Worm (Caenorhabditis elegans): ENCODE measurements around the gene F32D8.1.

F32D8.1 gene

DNA sequence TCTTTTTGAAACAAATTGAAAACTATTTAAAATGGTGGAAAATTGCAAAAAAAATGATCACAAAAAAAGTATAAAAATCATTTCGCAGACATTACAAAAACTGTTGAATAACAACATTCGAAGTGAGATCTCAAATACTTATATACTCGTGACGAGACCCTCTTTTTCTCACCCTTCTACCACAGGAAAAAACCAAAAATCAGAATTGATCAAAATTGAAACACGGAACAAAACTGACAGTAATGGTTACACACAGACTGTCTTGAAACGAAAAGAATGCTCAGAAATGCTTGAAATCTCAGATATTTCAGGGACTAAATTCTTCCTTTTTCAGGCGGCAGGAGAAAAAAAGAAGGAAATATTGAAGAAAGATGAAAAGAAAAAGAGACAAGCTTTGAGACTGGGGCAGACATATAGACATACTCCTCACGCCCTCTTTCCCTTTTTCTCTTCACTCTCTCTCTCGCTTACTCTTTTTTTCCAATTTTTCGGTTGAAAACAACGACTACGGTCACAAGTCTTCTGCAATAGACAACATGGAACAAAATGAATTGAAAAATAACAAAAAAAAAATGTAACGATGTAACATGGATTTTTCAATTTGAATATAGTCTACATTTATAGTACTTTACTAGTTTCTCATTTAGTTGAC, 18.9 kb upstream of the F32D8.1 start:
- TF ChIP-seq W03F9.2 (tag; optimal IDR thresholded peaks at IDR 0.05), result no peak
- TF ChIP-seq dao-5 (tag; optimal IDR thresholded peaks at IDR 0.05), result no peak
- no peak for TF ChIP-seq him-1 (tag; optimal IDR thresholded peaks at IDR 0.05)

ce11 chrV:10862457-10863097, 18.1 kb upstream of the F32D8.1 start:
- TF ChIP-seq W03F9.2 (tag; optimal IDR thresholded peaks at IDR 0.05) (no peak), him-1 (tag; optimal IDR thresholded peaks at IDR 0.05) (no peak), dao-5 (tag; optimal IDR thresholded peaks at IDR 0.05) (no peak)

DNA sequence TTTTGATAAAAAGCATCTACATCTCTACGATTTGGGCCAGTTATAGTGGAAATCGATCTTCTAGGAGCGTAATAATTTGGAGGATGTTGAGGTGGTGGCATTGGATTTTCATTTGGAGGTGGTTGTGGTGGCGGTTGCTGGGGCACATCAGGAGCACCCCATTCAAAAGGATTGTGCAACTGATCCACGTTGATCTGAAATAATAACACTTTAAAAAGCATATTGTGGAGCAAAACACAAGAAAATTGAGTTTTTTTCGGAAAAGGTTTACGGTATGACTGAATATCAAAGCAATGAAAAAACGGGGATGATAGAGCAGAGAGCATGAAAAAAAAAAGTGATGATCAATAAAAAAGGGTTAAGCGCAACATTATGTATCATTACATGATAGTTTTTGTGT, 15.0 kb upstream of the F32D8.1 start, which contains the start of gene saeg-1:
TSS of gene saeg-1 (minus strand) at position 101 of the 400 bp plus-strand sequence.
- no peak for TF ChIP-seq him-1 (tag; optimal IDR thresholded peaks at IDR 0.05)
- no peak for TF ChIP-seq W03F9.2 (tag; optimal IDR thresholded peaks at IDR 0.05)
- no peak for TF ChIP-seq dao-5 (tag; optimal IDR thresholded peaks at IDR 0.05)

- no peak for TF ChIP-seq dao-5 (tag; optimal IDR thresholded peaks at IDR 0.05)
- no peak for TF ChIP-seq him-1 (tag; optimal IDR thresholded peaks at IDR 0.05)
- TF ChIP-seq W03F9.2 (tag; optimal IDR thresholded peaks at IDR 0.05), result no peak
Measured at ce11 chrV:10867586-10867985, 13.0 kb upstream of the F32D8.1 start.

DNA sequence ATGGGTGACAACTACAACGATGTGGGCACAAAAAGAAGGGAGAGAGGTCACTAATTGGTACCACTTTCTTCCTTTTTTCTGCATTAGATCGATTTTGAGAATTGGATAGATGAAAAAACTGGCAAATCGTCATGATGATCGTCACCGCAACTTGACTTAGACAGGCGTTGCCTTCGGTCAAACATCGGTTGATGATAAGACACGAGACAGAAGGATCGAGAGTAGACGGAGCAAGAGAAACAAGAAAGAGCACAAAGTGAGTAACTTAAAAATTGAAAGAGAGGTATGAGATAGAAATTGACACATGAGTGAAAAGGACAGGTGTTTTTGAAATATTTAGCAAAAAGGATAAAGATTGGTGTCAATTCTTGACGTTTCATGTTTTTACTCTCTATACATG, 10.6 kb upstream of the F32D8.1 start:
- TF ChIP-seq dao-5 (tag; optimal IDR thresholded peaks at IDR 0.05) (no peak), him-1 (tag; optimal IDR thresholded peaks at IDR 0.05) (no peak), W03F9.2 (tag; optimal IDR thresholded peaks at IDR 0.05) (no peak)

DNA sequence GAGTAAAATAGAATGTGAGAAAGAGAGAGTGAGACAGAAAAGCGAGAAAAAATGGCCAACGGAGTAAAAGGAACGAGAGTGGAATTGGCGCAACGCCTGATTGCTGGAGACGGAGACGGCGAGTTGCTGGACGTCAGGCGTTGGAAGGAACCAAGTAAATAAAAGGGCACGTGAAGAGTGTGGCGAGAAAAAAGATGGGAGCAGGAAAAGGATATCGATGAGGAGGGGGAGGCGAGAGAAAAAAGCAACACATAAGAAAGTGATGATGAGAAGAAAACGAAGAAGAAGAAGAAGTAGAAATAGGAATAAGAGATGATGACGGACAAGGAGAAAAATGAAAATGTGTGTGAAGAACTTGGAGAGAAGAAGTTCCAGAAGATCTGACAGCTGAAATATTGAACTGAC, 9.2 kb upstream of the F32D8.1 start:
- TF ChIP-seq W03F9.2 (tag; optimal IDR thresholded peaks at IDR 0.05) (peak; percentile 25), dao-5 (tag; optimal IDR thresholded peaks at IDR 0.05) (no peak), him-1 (tag; optimal IDR thresholded peaks at IDR 0.05) (peak; percentile 88)

ce11 chrV:10873190-10873589, 7.4 kb upstream of the F32D8.1 start:
- TF ChIP-seq W03F9.2 (tag; optimal IDR thresholded peaks at IDR 0.05) (no peak), dao-5 (tag; optimal IDR thresholded peaks at IDR 0.05) (no peak), him-1 (tag; optimal IDR thresholded peaks at IDR 0.05) (no peak)

- TF ChIP-seq him-1 (tag; optimal IDR thresholded peaks at IDR 0.05) (no peak), dao-5 (tag; optimal IDR thresholded peaks at IDR 0.05) (no peak), W03F9.2 (tag; optimal IDR thresholded peaks at IDR 0.05) (no peak)
Measured at ce11 chrV:10874938-10875599, 5.6 kb upstream of the F32D8.1 start.

DNA sequence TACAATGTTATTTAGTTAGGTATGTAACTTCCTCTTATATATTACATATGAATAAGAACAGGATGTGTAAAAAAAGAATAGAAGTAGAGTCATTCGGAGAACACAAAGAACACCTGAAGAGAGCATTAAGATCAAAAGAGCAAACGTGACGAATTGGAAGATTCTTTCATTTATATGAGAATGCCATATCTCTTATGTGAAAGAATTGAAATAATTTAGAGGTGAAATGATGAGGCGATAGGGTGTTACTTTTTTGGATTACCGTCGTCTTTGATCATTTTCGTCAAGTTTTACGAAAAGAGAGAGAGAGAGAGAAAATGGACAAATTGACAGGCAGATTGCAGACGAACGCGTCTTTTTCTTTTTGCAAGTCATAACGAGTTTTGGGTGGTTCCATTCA, 4.1 kb upstream of the F32D8.1 start:
- TF ChIP-seq him-1 (tag; optimal IDR thresholded peaks at IDR 0.05) (no peak), W03F9.2 (tag; optimal IDR thresholded peaks at IDR 0.05) (no peak), dao-5 (tag; optimal IDR thresholded peaks at IDR 0.05) (no peak)

- no peak for TF ChIP-seq W03F9.2 (tag; optimal IDR thresholded peaks at IDR 0.05)
- no peak for TF ChIP-seq him-1 (tag; optimal IDR thresholded peaks at IDR 0.05)
- TF ChIP-seq dao-5 (tag; optimal IDR thresholded peaks at IDR 0.05), result no peak
Measured at ce11 chrV:10877808-10878600, 2.6 kb upstream of the F32D8.1 start.

DNA sequence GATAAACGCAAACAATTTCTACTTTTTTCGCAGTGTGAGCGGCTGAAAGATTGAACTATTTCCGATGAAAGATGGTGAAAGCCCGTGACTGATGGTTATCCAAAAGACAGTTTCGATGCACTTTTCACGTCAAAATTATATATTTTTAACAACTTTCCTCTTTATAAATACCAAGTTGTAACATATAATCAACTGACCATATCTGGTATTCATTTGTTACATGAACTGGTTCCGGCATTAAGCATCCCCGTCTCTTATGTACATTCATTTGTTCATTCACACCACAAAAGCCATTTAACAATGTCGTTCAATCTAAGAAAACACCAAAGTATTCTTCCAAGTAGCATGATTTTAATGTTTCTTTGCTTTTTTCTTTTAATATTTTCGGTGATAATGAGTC, 2.8 kb downstream of the F32D8.1 start, which contains the start of gene F32D8.2:
TSS of gene F32D8.2 (plus strand) at position 301 of the 400 bp plus-strand sequence.
- TF ChIP-seq him-1 (tag; optimal IDR thresholded peaks at IDR 0.05) (no peak), W03F9.2 (tag; optimal IDR thresholded peaks at IDR 0.05) (no peak), dao-5 (tag; optimal IDR thresholded peaks at IDR 0.05) (no peak)

DNA sequence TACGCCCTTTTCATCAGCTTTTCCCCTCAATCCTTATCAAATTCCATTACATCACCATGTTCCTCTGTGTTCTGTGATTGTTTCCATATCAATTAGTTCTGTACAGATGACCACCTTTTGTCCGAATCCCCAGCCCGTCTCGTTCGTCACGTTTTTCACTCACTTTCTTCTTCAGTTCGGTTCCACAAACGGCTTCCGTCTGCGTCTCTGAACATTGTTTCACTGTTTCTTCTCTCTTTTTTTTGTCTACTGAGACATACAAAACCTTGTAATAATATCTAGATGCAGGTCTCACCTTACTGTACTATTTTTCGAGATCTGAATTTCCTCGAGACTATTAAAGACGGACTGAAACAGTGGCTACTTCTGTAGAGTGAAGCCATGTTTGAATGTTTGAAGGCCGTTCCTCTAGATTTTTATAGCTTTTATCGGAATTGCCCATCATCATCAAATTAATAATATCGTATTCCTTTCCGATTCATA, 5.8 kb downstream of the F32D8.1 start, which contains the start of gene F32D8.3:
TSS of gene F32D8.3 (plus strand) at position 433 of the 483 bp plus-strand sequence.
- TF ChIP-seq dao-5 (tag; optimal IDR thresholded peaks at IDR 0.05) (no peak), W03F9.2 (tag; optimal IDR thresholded peaks at IDR 0.05) (no peak), him-1 (tag; optimal IDR thresholded peaks at IDR 0.05) (no peak)

ce11 chrV:10887564-10887963, 6.9 kb downstream of the F32D8.1 start:
- TF ChIP-seq him-1 (tag; optimal IDR thresholded peaks at IDR 0.05) (no peak), dao-5 (tag; optimal IDR thresholded peaks at IDR 0.05) (no peak), W03F9.2 (tag; optimal IDR thresholded peaks at IDR 0.05) (no peak)
